Fruit fly (Drosophila melanogaster) whole organism, embryonic: Measurements from ENCODE around the gene beat-IIIc.
A peak's percentile ranks its signal among the peaks of the same experiment; 100 is the strongest.

Experiments used
- Atf6 ChIP-seq: fragments of 200-800 bp; sonication (Bioruptor generic); IDR thresholded peaks from 2 replicates; pipeline ENCODE4 v1.3.6; 2022; ENCODE audit warnings: missing biosample characterization, missing genetic modification characterization
- CG12659 ChIP-seq: fragments of 200-800 bp; sonication (Bioruptor generic); optimal IDR thresholded peaks from 3 replicates; lab custom pipeline; 2017; ENCODE audit warnings: mild to moderate bottlenecking, missing biosample characterization, missing genetic modification reagents, missing genetic modification characterization
- CG13287 ChIP-seq: fragments of 200-800 bp; sonication (Bioruptor generic); IDR thresholded peaks from 2 replicates; pipeline ENCODE4 v1.3.6; 2022; ENCODE audit warnings: missing biosample characterization, missing genetic modification characterization; ENCODE audit not compliant: partially characterized antibody
- CG13424 ChIP-seq: fragments of 200-800 bp; sonication (Bioruptor generic); optimal IDR thresholded peaks from 2 replicates; lab custom pipeline; 2019; ENCODE audit warnings: missing biosample characterization, mild to moderate bottlenecking, missing genetic modification characterization, moderate library complexity
- CG14014 ChIP-seq: fragments of 200-800 bp; sonication (Bioruptor generic); IDR thresholded peaks from 2 replicates; pipeline ENCODE4 v1.3.6; 2022; ENCODE audit warnings: missing biosample characterization, missing genetic modification characterization
- CG1792 ChIP-seq: fragments of 200-800 bp; sonication (Bioruptor generic); optimal IDR thresholded peaks from 2 replicates; lab custom pipeline; 2016; ENCODE audit warnings: missing biosample characterization, missing genetic modification characterization
- CG18262 ChIP-seq: fragments of 200-800 bp; optimal IDR thresholded peaks from 3 replicates; lab custom pipeline; 2019; ENCODE audit warnings: missing biosample characterization, mild to moderate bottlenecking, missing genetic modification characterization, moderate library complexity
- CG2199 ChIP-seq: fragments of 200-800 bp; sonication (Bioruptor generic); IDR thresholded peaks from 3 replicates; pipeline ENCODE4 v1.3.6; 2022; ENCODE audit warnings: missing biosample characterization, missing genetic modification characterization
- CG30403 ChIP-seq: fragments of 200-800 bp; sonication (Bioruptor generic); optimal IDR thresholded peaks from 3 replicates; lab custom pipeline; 2016; ENCODE audit warnings: missing biosample characterization, missing genetic modification characterization
- CG31365 ChIP-seq: fragments of 200-800 bp; sonication (Bioruptor generic); optimal IDR thresholded peaks from 2 replicates; lab custom pipeline; 2018; ENCODE audit warnings: missing biosample characterization, mild to moderate bottlenecking, missing genetic modification characterization
- CG32772 ChIP-seq: fragments of 200-800 bp; sonication (Bioruptor generic); IDR thresholded peaks from 2 replicates; pipeline ENCODE4 v1.3.6; 2022; ENCODE audit warnings: missing biosample characterization, missing genetic modification characterization
- CG3281 ChIP-seq: fragments of 200-800 bp; sonication (Bioruptor generic); optimal IDR thresholded peaks from 3 replicates; lab custom pipeline; 2017; ENCODE audit warnings: missing biosample characterization, mild to moderate bottlenecking, missing genetic modification characterization
- CG5180 ChIP-seq: fragments of 200-800 bp; sonication (Bioruptor generic); optimal IDR thresholded peaks from 3 replicates; lab custom pipeline; 2017; ENCODE audit warnings: missing biosample characterization, missing genetic modification characterization, mild to moderate bottlenecking, moderate library complexity, missing genetic modification reagents
- CG8765 ChIP-seq: fragments of 200-800 bp; sonication (Bioruptor generic); IDR thresholded peaks from 2 replicates; pipeline ENCODE4 v1.3.6; 2022; ENCODE audit warnings: missing biosample characterization, missing genetic modification characterization
- CG9437 ChIP-seq: fragments of 200-800 bp; sonication (Bioruptor generic); optimal IDR thresholded peaks from 2 replicates; lab custom pipeline; 2018; ENCODE audit warnings: missing biosample characterization, mild to moderate bottlenecking, missing genetic modification characterization
- CkIIα-i1 ChIP-seq: fragments of 200-800 bp; sonication (Bioruptor generic); IDR thresholded peaks from 2 replicates; pipeline ENCODE4 v1.3.6; 2022; ENCODE audit warnings: missing biosample characterization, missing genetic modification characterization
- D ChIP-seq, 2 experiments: fragments of 200-800 bp in 1 of 2; fragments of >200 bp in 1 of 2; sonication (Bioruptor generic) in 1 of 2; optimal IDR thresholded peaks; 2 replicates in 1 of 2; 3 replicates in 1 of 2; lab custom pipeline; 2017; ENCODE audit warnings: mild to moderate bottlenecking in 1 of 2, missing biosample characterization in 1 of 2, missing genetic modification characterization in 1 of 2, missing genetic modification reagents in 1 of 2
- D19A ChIP-seq: fragments of 200-800 bp; optimal IDR thresholded peaks from 3 replicates; lab custom pipeline; 2019; ENCODE audit warnings: missing biosample characterization, mild to moderate bottlenecking, missing genetic modification characterization, moderate library complexity
- Dad ChIP-seq: fragments of 200-800 bp; sonication (Bioruptor generic); optimal IDR thresholded peaks from 3 replicates; lab custom pipeline; 2016; ENCODE audit warnings: missing biosample characterization, missing genetic modification characterization
- Dll ChIP-seq: fragments of 200-800 bp; sonication (Bioruptor generic); IDR thresholded peaks from 4 replicates; pipeline ENCODE4 v1.3.6; 2022; ENCODE audit warnings: missing biosample characterization, missing genetic modification characterization; ENCODE audit not compliant: partially characterized antibody
- ERR ChIP-seq: fragments of 200-800 bp; sonication (Bioruptor generic); optimal IDR thresholded peaks from 2 replicates; lab custom pipeline; 2016; ENCODE audit warnings: missing biosample characterization, missing genetic modification characterization
- Fer1 ChIP-seq: fragments of 200-800 bp; sonication (Bioruptor generic); optimal IDR thresholded peaks from 2 replicates; lab custom pipeline; 2017; ENCODE audit warnings: missing biosample characterization, mild to moderate bottlenecking, missing genetic modification characterization
- HLH54F ChIP-seq: fragments of 200-800 bp; sonication (Bioruptor generic); optimal IDR thresholded peaks from 3 replicates; lab custom pipeline; 2016; ENCODE audit warnings: missing biosample characterization, missing genetic modification characterization
- Kr ChIP-seq: fragments of 200-800 bp; sonication (Bioruptor generic); optimal IDR thresholded peaks from 2 replicates; lab custom pipeline; 2017; ENCODE audit warnings: missing biosample characterization, mild to moderate bottlenecking, missing genetic modification characterization
- Max ChIP-seq: fragments of 200-800 bp; sonication (Bioruptor generic); optimal IDR thresholded peaks from 2 replicates; lab custom pipeline; 2016; ENCODE audit warnings: missing biosample characterization, mild to moderate bottlenecking, missing genetic modification characterization
- Sry-δ ChIP-seq: fragments of 200-800 bp; sonication (Bioruptor generic); optimal IDR thresholded peaks from 2 replicates; lab custom pipeline; 2016; ENCODE audit warnings: missing biosample characterization, missing genetic modification characterization
- bcd ChIP-seq: fragments of 200-800 bp; sonication (Bioruptor generic); optimal IDR thresholded peaks from 2 replicates; lab custom pipeline; 2017; ENCODE audit warnings: missing biosample characterization, mild to moderate bottlenecking, missing genetic modification characterization
- fu2 ChIP-seq: fragments of 200-800 bp; sonication (Bioruptor generic); optimal IDR thresholded peaks from 2 replicates; lab custom pipeline; 2016; ENCODE audit warnings: missing biosample characterization, missing genetic modification characterization
- gfzf ChIP-seq: fragments of 200-800 bp; sonication (Bioruptor generic); optimal IDR thresholded peaks from 2 replicates; lab custom pipeline; 2016; ENCODE audit warnings: missing biosample characterization, mild to moderate bottlenecking, missing genetic modification characterization, moderate library complexity
- her ChIP-seq: fragments of 200-800 bp; sonication (Bioruptor generic); optimal IDR thresholded peaks from 2 replicates; lab custom pipeline; 2016; ENCODE audit warnings: missing biosample characterization, missing genetic modification characterization
- kni ChIP-seq: fragments of 200-800 bp; sonication (Bioruptor generic); optimal IDR thresholded peaks from 3 replicates; lab custom pipeline; 2017; ENCODE audit warnings: mild to moderate bottlenecking, missing biosample characterization, missing genetic modification reagents, missing genetic modification characterization
- lbe ChIP-seq: fragments of 200-800 bp; sonication (Bioruptor generic); optimal IDR thresholded peaks from 2 replicates; lab custom pipeline; 2016; ENCODE audit warnings: missing biosample characterization, mild to moderate bottlenecking, missing genetic modification characterization
- nmo ChIP-seq: fragments of 200-800 bp; sonication (Bioruptor generic); optimal IDR thresholded peaks from 2 replicates; lab custom pipeline; 2018; ENCODE audit warnings: missing biosample characterization, mild to moderate bottlenecking, missing genetic modification characterization, moderate library complexity
- pfk ChIP-seq: fragments of 200-800 bp; sonication (Bioruptor generic); optimal IDR thresholded peaks from 2 replicates; lab custom pipeline; 2018; ENCODE audit warnings: missing biosample characterization, mild to moderate bottlenecking, missing genetic modification characterization, moderate library complexity
- run ChIP-seq: fragments of 200-800 bp; sonication (Bioruptor generic); optimal IDR thresholded peaks from 3 replicates; lab custom pipeline; 2018; ENCODE audit warnings: missing biosample characterization, mild to moderate bottlenecking, missing genetic modification characterization
- salm ChIP-seq: fragments of 200-800 bp; sonication (Bioruptor generic); optimal IDR thresholded peaks from 2 replicates; lab custom pipeline; 2018; ENCODE audit warnings: missing biosample characterization, mild to moderate bottlenecking, missing genetic modification characterization
- tll ChIP-seq, 2 experiments: fragments of 200-800 bp in 1 of 2; fragments of >200 bp in 1 of 2; sonication (Bioruptor generic) in 1 of 2; optimal IDR thresholded peaks; 2 replicates each; lab custom pipeline; 2017 to 2019; ENCODE audit warnings: missing biosample characterization in 2 of 2, missing genetic modification characterization in 2 of 2, mild to moderate bottlenecking in 1 of 2, moderate library complexity in 1 of 2
- usp ChIP-seq: fragments of >200 bp; optimal IDR thresholded peaks from 2 replicates; lab custom pipeline; 2017; ENCODE audit warnings: missing biosample characterization, missing genetic modification characterization
- wor ChIP-seq: fragments of 200-800 bp; sonication (Bioruptor generic); IDR thresholded peaks from 2 replicates; pipeline ENCODE4 v1.3.6; 2022; ENCODE audit warnings: missing biosample characterization, missing genetic modification characterization
- z ChIP-seq: fragments of 200-800 bp; sonication (Bioruptor generic); IDR thresholded peaks from 3 replicates; pipeline ENCODE4 v1.3.6; 2022; ENCODE audit warnings: missing biosample characterization, missing genetic modification characterization
- zen ChIP-seq: fragments of 200-800 bp; sonication (Bioruptor generic); optimal IDR thresholded peaks from 3 replicates; lab custom pipeline; 2018; ENCODE audit warnings: missing biosample characterization, mild to moderate bottlenecking, missing genetic modification characterization, moderate library complexity
- zf30C ChIP-seq: fragments of 200-800 bp; sonication (Bioruptor generic); optimal IDR thresholded peaks from 3 replicates; lab custom pipeline; 2018; ENCODE audit warnings: missing biosample characterization, mild to moderate bottlenecking, missing genetic modification characterization

Gene beat-IIIc

DNA sequence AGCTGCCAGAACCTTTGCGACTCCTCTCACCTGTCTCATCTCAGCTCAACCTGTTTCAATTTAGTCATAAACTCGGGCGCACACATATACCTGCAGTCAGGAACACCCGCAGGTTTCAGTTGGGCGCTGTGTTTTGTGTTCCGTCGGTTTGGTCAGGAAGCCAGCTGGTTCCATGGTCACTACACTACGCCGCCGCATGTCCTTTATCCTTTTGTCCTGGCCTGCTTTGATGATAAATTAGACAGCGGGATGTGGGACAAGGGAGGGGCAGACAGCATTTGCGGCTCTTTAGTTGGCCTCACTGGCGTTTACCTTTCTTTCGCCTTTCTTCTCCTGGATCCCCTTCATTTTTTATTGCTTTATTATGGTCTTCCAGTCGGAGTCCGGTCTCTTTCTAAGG, 2.8 kb upstream of the beat-IIIc start (continued):
- no peak for TF ChIP-seq CG12659
- no peak for TF ChIP-seq CG9437 (GFP tag; lab: Kevin White, UChicago)
- no peak for TF ChIP-seq CG31365
- TF ChIP-seq CG13424, result no peak
- TF ChIP-seq CG14014, result no peak
- TF ChIP-seq Atf6, result no peak
- no peak for TF ChIP-seq Fer1 (GFP tag; lab: Kevin White, UChicago)
- TF ChIP-seq usp (GFP tag; lab: Kevin White, UChicago), result no peak
- TF ChIP-seq Kr (GFP tag; lab: Kevin White, UChicago), result peak; percentile 48
- TF ChIP-seq wor (GFP tag; lab: Robert Waterston, UW), result no peak
- no peak for TF ChIP-seq Dad
- TF ChIP-seq her (GFP tag; lab: Kevin White, UChicago), result no peak
- no peak for TF ChIP-seq CG1792 (GFP tag; lab: Kevin White, UChicago)
- TF ChIP-seq HLH54F, result no peak
- no peak for TF ChIP-seq fu2 (GFP tag; lab: Kevin White, UChicago)
- no peak for TF ChIP-seq bcd
- no peak for TF ChIP-seq CG32772 (GFP tag; lab: Robert Waterston, UW)
- TF ChIP-seq CG3281 (GFP tag; lab: Kevin White, UChicago), result no peak
- TF ChIP-seq Sry-δ, result no peak
- no peak for TF ChIP-seq kni
- no peak for TF ChIP-seq gfzf (GFP tag; lab: Kevin White, UChicago)
- TF ChIP-seq pfk (GFP tag; lab: Kevin White, UChicago), result no peak
- no peak for TF ChIP-seq z (GFP tag; lab: Robert Waterston, UW)
- no peak for TF ChIP-seq salm (tag; lab: Kevin White, UChicago)
- no peak for TF ChIP-seq Max (GFP tag; lab: Kevin White, UChicago)
- 0 out of 3 replicates have a peak, but pooled peaks have one; percentile 27 for TF ChIP-seq CG2199 (GFP tag; lab: Robert Waterston, UW)
- TF ChIP-seq zf30C (GFP tag; lab: Kevin White, UChicago), result no peak
- TF ChIP-seq CG5180 (GFP tag; lab: Kevin White, UChicago), result no peak
- TF ChIP-seq CkIIα-i1 (GFP tag; lab: Robert Waterston, UW), result no peak
- TF ChIP-seq tll (GFP tag; optimal IDR thresholded peaks at IDR 0.05; lab: Kevin White, UChicago), result peak in 1 of 2 experiments; percentile 26
- peak; percentile 91 for TF ChIP-seq zen (tag; lab: Kevin White, UChicago)
- no peak for TF ChIP-seq run (tag; lab: Kevin White, UChicago)
- TF ChIP-seq CG18262 (tag; lab: Kevin White, UChicago), result no peak
- no peak for TF ChIP-seq lbe (GFP tag; lab: Kevin White, UChicago)
- peak; percentile 90 for TF ChIP-seq D (optimal IDR thresholded peaks at IDR 0.05; lab: Kevin White, UChicago)
- TF ChIP-seq D (GFP tag; optimal IDR thresholded peaks at IDR 0.05; lab: Kevin White, UChicago), result no peak
- TF ChIP-seq ERR (GFP tag; lab: Kevin White, UChicago), result no peak
- no peak for TF ChIP-seq CG8765 (GFP tag; lab: Robert Waterston, UW)
- no peak for TF ChIP-seq CG30403 (GFP tag; lab: Kevin White, UChicago)
- no peak for TF ChIP-seq D19A
- no peak for TF ChIP-seq CG13287 (GFP tag; lab: Robert Waterston, UW)
- no peak for TF ChIP-seq Dll (GFP tag; lab: Robert Waterston, UW)
- no peak for TF ChIP-seq nmo (GFP tag; lab: Kevin White, UChicago)
